Worm (Caenorhabditis elegans) whole organism, L4 larva: ENCODE results near the gene cap-2.

Source experiments
- dpl-1 ChIP-seq: fragments of 150-350 bp; optimal IDR thresholded peaks from 2 replicates; lab custom pipeline; 2014; ENCODE audit warnings: missing biosample characterization, missing genetic modification reagents, missing genetic modification characterization
- mxl-3 ChIP-seq: fragments of 200-800 bp; sonication (Bioruptor generic); optimal IDR thresholded peaks from 2 replicates; lab custom pipeline; 2018; ENCODE audit warnings: mild to moderate bottlenecking, missing genetic modification characterization, missing compliant biosample characterization
- ztf-11 ChIP-seq: fragments of 150-350 bp; optimal IDR thresholded peaks from 2 replicates; lab custom pipeline; 2014; ENCODE audit warnings: missing biosample characterization, missing genetic modification characterization

ce11 chrII:10861305-10861704, 7.7 kb upstream of the cap-2 start:
- no peak for TF ChIP-seq mxl-3 (GFP tag; lab: Kevin White, UChicago)
- TF ChIP-seq dpl-1 (GFP tag; lab: Kevin White, UChicago) = no peak
- TF ChIP-seq ztf-11 = no peak
